Fruit fly (Drosophila melanogaster) whole organism, prepupa: ENCODE results near the gene CG17378.

ENCODE experiments used
- Blimp-1 ChIP-seq: fragments of 200-800 bp; sonication (Bioruptor generic); optimal IDR thresholded peaks from 3 replicates; lab custom pipeline; 2017; ENCODE audit warnings: missing biosample characterization, missing genetic modification characterization, mild to moderate bottlenecking, moderate library complexity, missing genetic modification reagents
- CG10631 ChIP-seq: fragments of 200-800 bp; sonication (Bioruptor generic); optimal IDR thresholded peaks from 2 replicates; lab custom pipeline; 2016; ENCODE audit warnings: missing biosample characterization, missing genetic modification characterization
- CG11294 ChIP-seq: fragments of 200-800 bp; sonication (Bioruptor generic); IDR thresholded peaks from 2 replicates; pipeline ENCODE4 v1.3.6; 2022; ENCODE audit warnings: missing biosample characterization, missing genetic modification characterization
- CG11902 ChIP-seq: fragments of 200-800 bp; sonication (Bioruptor generic); optimal IDR thresholded peaks from 3 replicates; lab custom pipeline; 2016; ENCODE audit warnings: missing biosample characterization, missing genetic modification characterization
- CG15336 ChIP-seq: fragments of 200-800 bp; sonication (Bioruptor generic); IDR thresholded peaks from 2 replicates; pipeline ENCODE4 v1.3.6; 2022; ENCODE audit warnings: missing biosample characterization, missing genetic modification characterization
- CG1621 ChIP-seq: fragments of 200-800 bp; sonication (Bioruptor generic); optimal IDR thresholded peaks from 3 replicates; lab custom pipeline; 2018; ENCODE audit warnings: missing biosample characterization, mild to moderate bottlenecking, missing genetic modification characterization
- CG34406 ChIP-seq: fragments of 200-800 bp; sonication (Bioruptor generic); optimal IDR thresholded peaks from 3 replicates; lab custom pipeline; 2016; ENCODE audit warnings: missing biosample characterization, missing genetic modification characterization
- CG3919 ChIP-seq: fragments of 200-800 bp; sonication (Bioruptor generic); optimal IDR thresholded peaks from 3 replicates; lab custom pipeline; 2016; ENCODE audit warnings: missing biosample characterization, missing genetic modification characterization
- CG4318 ChIP-seq: fragments of 200-800 bp; sonication (Bioruptor generic); optimal IDR thresholded peaks from 3 replicates; lab custom pipeline; 2017; ENCODE audit warnings: missing biosample characterization, mild to moderate bottlenecking, missing genetic modification characterization
- CG6163 ChIP-seq: fragments of 200-800 bp; sonication (Bioruptor generic); IDR thresholded peaks from 3 replicates; pipeline ENCODE4 v1.3.6; 2022; ENCODE audit warnings: missing biosample characterization, missing genetic modification characterization
- CG6792 ChIP-seq: fragments of 200-800 bp; sonication (Bioruptor generic); optimal IDR thresholded peaks from 3 replicates; lab custom pipeline; 2016; ENCODE audit warnings: missing biosample characterization, missing genetic modification characterization
- CG6808 ChIP-seq: fragments of 200-800 bp; sonication (Bioruptor generic); optimal IDR thresholded peaks from 3 replicates; lab custom pipeline; 2017; ENCODE audit warnings: missing biosample characterization, missing genetic modification characterization, mild to moderate bottlenecking, moderate library complexity, missing genetic modification reagents
- CG7368 ChIP-seq: fragments of 200-800 bp; sonication (Bioruptor generic); optimal IDR thresholded peaks from 3 replicates; lab custom pipeline; 2016; ENCODE audit warnings: missing biosample characterization, missing genetic modification characterization
- CG8632 ChIP-seq: fragments of 200-800 bp; sonication (Bioruptor generic); optimal IDR thresholded peaks from 3 replicates; lab custom pipeline; 2016; ENCODE audit warnings: missing biosample characterization, missing genetic modification characterization
- CG9139 ChIP-seq: fragments of 200-800 bp; sonication (Bioruptor generic); optimal IDR thresholded peaks from 3 replicates; lab custom pipeline; 2017; ENCODE audit warnings: missing biosample characterization, mild to moderate bottlenecking, missing genetic modification characterization
- Hr39 ChIP-seq: fragments of 200-800 bp; sonication (Bioruptor generic); optimal IDR thresholded peaks from 2 replicates; lab custom pipeline; 2016; ENCODE audit warnings: missing biosample characterization, missing genetic modification characterization
- Lpt ChIP-seq: fragments of 200-800 bp; sonication (Bioruptor generic); optimal IDR thresholded peaks from 3 replicates; lab custom pipeline; 2016; ENCODE audit warnings: missing biosample characterization, missing genetic modification characterization
- Met ChIP-seq: fragments of 200-800 bp; sonication (Bioruptor generic); optimal IDR thresholded peaks from 3 replicates; lab custom pipeline; 2016; ENCODE audit warnings: missing biosample characterization, missing genetic modification characterization
- OdsH ChIP-seq: fragments of 200-800 bp; sonication (Bioruptor generic); optimal IDR thresholded peaks from 3 replicates; lab custom pipeline; 2016; ENCODE audit warnings: missing biosample characterization, missing genetic modification characterization
- Smox ChIP-seq: fragments of 200-800 bp; sonication (Bioruptor generic); optimal IDR thresholded peaks from 3 replicates; lab custom pipeline; 2016; ENCODE audit warnings: missing biosample characterization, missing genetic modification characterization
- Sox14 ChIP-seq: fragments of 200-800 bp; sonication (Bioruptor generic); optimal IDR thresholded peaks from 3 replicates; lab custom pipeline; 2016; ENCODE audit warnings: missing biosample characterization, missing genetic modification characterization
- Sox15 ChIP-seq: fragments of 200-800 bp; sonication (Bioruptor generic); optimal IDR thresholded peaks from 3 replicates; lab custom pipeline; 2016; ENCODE audit warnings: missing biosample characterization, missing genetic modification characterization
- cyc ChIP-seq: fragments of 200-800 bp; sonication (Bioruptor generic); optimal IDR thresholded peaks from 3 replicates; lab custom pipeline; 2016; ENCODE audit warnings: missing biosample characterization, missing genetic modification characterization
- dac ChIP-seq: fragments of 200-800 bp; sonication (Bioruptor generic); optimal IDR thresholded peaks from 2 replicates; lab custom pipeline; 2017; ENCODE audit warnings: missing biosample characterization, mild to moderate bottlenecking, missing genetic modification characterization
- eg ChIP-seq: fragments of 200-800 bp; sonication (Bioruptor generic); IDR thresholded peaks from 3 replicates; pipeline ENCODE4 v1.3.6; 2022; ENCODE audit warnings: missing biosample characterization, missing genetic modification characterization
- fd85E ChIP-seq: fragments of 200-800 bp; sonication (Bioruptor generic); optimal IDR thresholded peaks from 3 replicates; lab custom pipeline; 2016; ENCODE audit warnings: missing biosample characterization, missing genetic modification characterization
- fkh ChIP-seq: fragments of 200-800 bp; sonication (Bioruptor generic); optimal IDR thresholded peaks from 3 replicates; lab custom pipeline; 2017; ENCODE audit warnings: missing biosample characterization, mild to moderate bottlenecking, missing genetic modification characterization, moderate library complexity
- lz ChIP-seq: fragments of 200-800 bp; sonication (Bioruptor generic); optimal IDR thresholded peaks from 3 replicates; lab custom pipeline; 2016; ENCODE audit warnings: missing biosample characterization, missing genetic modification characterization
- net ChIP-seq: fragments of 200-800 bp; sonication (Bioruptor generic); optimal IDR thresholded peaks from 3 replicates; lab custom pipeline; 2016; ENCODE audit warnings: missing biosample characterization, missing genetic modification characterization
- spab ChIP-seq: fragments of 200-800 bp; sonication (Bioruptor generic); optimal IDR thresholded peaks from 2 replicates; lab custom pipeline; 2017; ENCODE audit warnings: missing biosample characterization, mild to moderate bottlenecking, missing genetic modification characterization, missing genetic modification reagents
- topi ChIP-seq: fragments of 200-800 bp; sonication (Bioruptor generic); optimal IDR thresholded peaks from 3 replicates; lab custom pipeline; 2016; ENCODE audit warnings: missing biosample characterization, missing genetic modification characterization
- vri ChIP-seq: fragments of 200-800 bp; sonication (Bioruptor generic); optimal IDR thresholded peaks from 3 replicates; lab custom pipeline; 2016; ENCODE audit warnings: missing biosample characterization, mild to moderate bottlenecking, missing genetic modification characterization

Gene CG17378

dm6 chr2L:6799551-6799950 lies 25.7 kb downstream of the CG17378 start:
- TF ChIP-seq CG6808 (GFP tag; lab: Kevin White, UChicago) (no peak), fkh (GFP tag; lab: Kevin White, UChicago) (no peak), dac (GFP tag; lab: Kevin White, UChicago) (no peak), Sox14 (GFP tag; lab: Kevin White, UChicago) (no peak), CG4318 (GFP tag; lab: Kevin White, UChicago) (no peak), CG8632 (no peak), CG11294 (GFP tag; lab: Robert Waterston, UW) (no peak)

dm6 chr2L:6800794-6801193 lies 27.0 kb downstream of the CG17378 start, which contains the start of gene CG17376:
CG17376 (minus strand) TSS chr2L:6800894.
- TF ChIP-seq net, result no peak
- no peak for TF ChIP-seq lz
- no peak for TF ChIP-seq spab (GFP tag; lab: Kevin White, UChicago)
- no peak for TF ChIP-seq CG7368
- TF ChIP-seq CG6808 (GFP tag; lab: Kevin White, UChicago), result no peak
- TF ChIP-seq Sox15, result no peak
- no peak for TF ChIP-seq CG9139 (GFP tag; lab: Kevin White, UChicago)
- TF ChIP-seq topi (GFP tag; lab: Kevin White, UChicago), result no peak

dm6 chr2L:6802740-6803139 lies 28.9 kb downstream of the CG17378 start, which contains the start of the genes CG17377 and Daao2:
CG17377 (minus strand) TSS chr2L:6802840.
Daao2 (plus strand) TSS chr2L:6803011.
- no peak for TF ChIP-seq CG34406
- TF ChIP-seq vri (GFP tag; lab: Kevin White, UChicago), result peak; percentile 52
- no peak for TF ChIP-seq CG6792 (GFP tag; lab: Kevin White, UChicago)
- TF ChIP-seq cyc, result no peak
- TF ChIP-seq OdsH (GFP tag; lab: Kevin White, UChicago), result no peak
- no peak for TF ChIP-seq CG15336

- no peak for TF ChIP-seq CG6163 (GFP tag; lab: Robert Waterston, UW)
- TF ChIP-seq CG8632, result no peak
- TF ChIP-seq dac (GFP tag; lab: Kevin White, UChicago), result no peak
- no peak for TF ChIP-seq CG11902 (GFP tag; lab: Kevin White, UChicago)
- TF ChIP-seq fd85E, result no peak
- TF ChIP-seq CG10631 (GFP tag; lab: Kevin White, UChicago), result no peak
- TF ChIP-seq Hr39 (GFP tag; lab: Kevin White, UChicago), result no peak
- no peak for TF ChIP-seq Met (GFP tag; lab: Kevin White, UChicago)
- TF ChIP-seq fkh (GFP tag; lab: Kevin White, UChicago), result no peak
- no peak for TF ChIP-seq CG3919 (GFP tag; lab: Kevin White, UChicago)
- TF ChIP-seq CG1621 (tag; lab: Kevin White, UChicago), result no peak
- TF ChIP-seq eg, result no peak
- no peak for TF ChIP-seq vri (GFP tag; lab: Kevin White, UChicago)
- no peak for TF ChIP-seq Sox14 (GFP tag; lab: Kevin White, UChicago)
- no peak for TF ChIP-seq Lpt (GFP tag; lab: Kevin White, UChicago)
- no peak for TF ChIP-seq net
These were observed 31.9 kb downstream of the CG17378 start, which contains the start of gene CG17375 for dm6 chr2L:6805783-6806182. CG17375 (minus strand) TSS chr2L:6805792.

dm6 chr2L:6817493-6817892 lies 43.7 kb downstream of the CG17378 start:
- no peak for TF ChIP-seq Met (GFP tag; lab: Kevin White, UChicago)
- peak; percentile 31 for TF ChIP-seq CG7368
- TF ChIP-seq Lpt (GFP tag; lab: Kevin White, UChicago), result no peak
- 0 out of 3 replicates have a peak, but pooled peaks have one; percentile 29 for TF ChIP-seq CG6163 (GFP tag; lab: Robert Waterston, UW)
- TF ChIP-seq Blimp-1 (GFP tag; lab: Kevin White, UChicago), result no peak

- no peak for TF ChIP-seq topi (GFP tag; lab: Kevin White, UChicago)
- TF ChIP-seq spab (GFP tag; lab: Kevin White, UChicago), result no peak
- peak; percentile 58 for TF ChIP-seq fkh (GFP tag; lab: Kevin White, UChicago)
- TF ChIP-seq Smox (GFP tag; lab: Kevin White, UChicago), result no peak
- TF ChIP-seq Lpt (GFP tag; lab: Kevin White, UChicago), result no peak
These were observed 44.5 kb downstream of the CG17378 start for dm6 chr2L:6818357-6818756.
